Worm (Caenorhabditis elegans) whole organism, midembryonic: Measurements from ENCODE around the gene Y14H12B.1.

Experiments used
- T22C8.4 ChIP-seq: fragments of 200-800 bp; sonication (Bioruptor generic); IDR thresholded peaks from 2 replicates; pipeline ENCODE4 v1.3.6; 2022; ENCODE audit warnings: missing genetic modification characterization, missing compliant biosample characterization
- flt-1 ChIP-seq: fragments of 200-800 bp; sonication (Bioruptor generic); IDR thresholded peaks from 2 replicates; pipeline ENCODE4 v1.3.6; 2022; ENCODE audit warnings: missing genetic modification characterization, missing compliant biosample characterization
- klf-2 ChIP-seq: fragments of 200-800 bp; sonication (Bioruptor generic); conservative IDR thresholded peaks from 2 replicates; pipeline ENCODE4 v1.3.6; 2022; ENCODE audit warnings: missing genetic modification reagents, missing genetic modification characterization, missing compliant biosample characterization
- ztf-29 ChIP-seq: fragments of 200-800 bp; sonication (Bioruptor generic); IDR thresholded peaks from 2 replicates; pipeline ENCODE4 v1.3.6; 2022; ENCODE audit warnings: missing genetic modification reagents, missing genetic modification characterization, missing compliant biosample characterization

ce11 chrII:3920611-3921010 lies 13.6 kb upstream of the Y14H12B.1 start:
- TF ChIP-seq flt-1 (GFP tag; lab: Robert Waterston, UW) = no peak
- TF ChIP-seq klf-2 = no peak
- no peak for TF ChIP-seq ztf-29
- no peak for TF ChIP-seq T22C8.4
